Fruit fly (Drosophila melanogaster) whole organism, embryonic: ENCODE measurements around the gene BNIP3.

Experiments used
- CG12744 ChIP-seq: fragments of 200-800 bp; sonication (Bioruptor generic); optimal IDR thresholded peaks from 2 replicates; lab custom pipeline; 2016; ENCODE audit warnings: missing biosample characterization, missing genetic modification characterization
- CG42726 ChIP-seq: fragments of 200-800 bp; sonication (Bioruptor generic); IDR thresholded peaks from 2 replicates; pipeline ENCODE4 v1.3.6; 2022; ENCODE audit warnings: missing biosample characterization, missing genetic modification characterization; ENCODE audit not compliant: partially characterized antibody
- CG4854 ChIP-seq: fragments of 200-800 bp; sonication (Bioruptor generic); optimal IDR thresholded peaks from 2 replicates; lab custom pipeline; 2016; ENCODE audit warnings: missing biosample characterization, missing genetic modification characterization, inconsistent platforms
- CG8281 ChIP-seq: fragments of 200-800 bp; sonication (Bioruptor generic); optimal IDR thresholded peaks from 2 replicates; lab custom pipeline; 2018; ENCODE audit warnings: missing biosample characterization, mild to moderate bottlenecking, missing genetic modification characterization, moderate library complexity
- Camta ChIP-seq: fragments of 200-800 bp; sonication (Bioruptor generic); optimal IDR thresholded peaks from 2 replicates; lab custom pipeline; 2016; ENCODE audit warnings: missing biosample characterization, missing genetic modification characterization
- fru ChIP-seq: fragments of >200 bp; optimal IDR thresholded peaks from 2 replicates; lab custom pipeline; 2017
- kah ChIP-seq: fragments of 200-800 bp; sonication (Bioruptor generic); optimal IDR thresholded peaks from 2 replicates; lab custom pipeline; 2018; ENCODE audit warnings: missing biosample characterization, mild to moderate bottlenecking, missing genetic modification characterization
- kni ChIP-seq: fragments of 200-800 bp; sonication (Bioruptor generic); optimal IDR thresholded peaks from 3 replicates; lab custom pipeline; 2017; ENCODE audit warnings: mild to moderate bottlenecking, missing biosample characterization, missing genetic modification reagents, missing genetic modification characterization
- pan ChIP-seq, 4 experiments: fragments of >200 bp in 3 of 4; fragments of 200-800 bp in 1 of 4; sonication (Bioruptor generic) in 1 of 4; optimal IDR thresholded peaks in 3 of 4; IDR thresholded peaks in 1 of 4; 2 replicates each; pipeline versions ENCODE4 v1.3.6 to Lab custom; 2017 to 2022; ENCODE audit warnings: missing biosample characterization in 2 of 4, missing genetic modification characterization in 2 of 4, mixed read lengths in 1 of 4
- ro ChIP-seq: fragments of 200-800 bp; sonication (Bioruptor generic); IDR thresholded peaks from 2 replicates; pipeline ENCODE4 v1.3.6; 2022; ENCODE audit warnings: missing biosample characterization, missing genetic modification characterization

- no peak for TF ChIP-seq CG8281 (tag; lab: Kevin White, UChicago)
- no peak for TF ChIP-seq CG12744 (GFP tag; lab: Kevin White, UChicago)
- TF ChIP-seq kah = no peak
- TF ChIP-seq CG4854 (GFP tag; lab: Kevin White, UChicago) = no peak
- peak; percentile 49 for TF ChIP-seq kni (GFP tag; lab: Kevin White, UChicago)
- TF ChIP-seq ro (GFP tag; lab: Robert Waterston, UW) = no peak
- no peak for TF ChIP-seq fru (lab: Kevin White, UChicago)
- TF ChIP-seq CG42726 (GFP tag; lab: Robert Waterston, UW) = no peak
- TF ChIP-seq pan (optimal IDR thresholded peaks at IDR 0.05; lab: Kevin White, UChicago) = no peak
- TF ChIP-seq pan (GFP tag; optimal IDR thresholded peaks at IDR 0.05 in 1 of 2, IDR thresholded peaks at IDR 0.05 in 1 of 2) = no peak
- TF ChIP-seq Camta (GFP tag; lab: Kevin White, UChicago) = no peak
Measured at dm6 chr3L:20517179-20517834, 1.9 kb downstream of the BNIP3 start.
